Worm (Caenorhabditis elegans) whole organism, late embryonic: ENCODE measurements around the gene pbo-6.

Experiments
- C08G9.2 ChIP-seq: sonication (generic microtip); optimal IDR thresholded peaks from 2 replicates; lab custom pipeline; 2016; ENCODE audit warnings: mild to moderate bottlenecking, missing genetic modification characterization, moderate library complexity, missing compliant biosample characterization
- ahr-1 ChIP-seq: sonication (generic microtip); optimal IDR thresholded peaks from 2 replicates; lab custom pipeline; 2016; ENCODE audit warnings: missing genetic modification characterization, missing compliant biosample characterization
- ceh-18 ChIP-seq: sonication (generic microtip); optimal IDR thresholded peaks from 2 replicates; lab custom pipeline; 2016; ENCODE audit warnings: missing genetic modification characterization, missing compliant biosample characterization
- ceh-45 ChIP-seq: fragments of 200-800 bp; sonication (Bioruptor generic); IDR thresholded peaks from 2 replicates; pipeline ENCODE4 v1.3.6; 2022; ENCODE audit warnings: missing genetic modification reagents, missing genetic modification characterization, missing compliant biosample characterization
- elt-2 ChIP-seq: sonication (generic microtip); optimal IDR thresholded peaks from 2 replicates; lab custom pipeline; 2016; ENCODE audit warnings: missing genetic modification reagents, missing genetic modification characterization, missing compliant biosample characterization
- nhr-11 ChIP-seq: fragments of 150-350 bp; optimal IDR thresholded peaks from 2 replicates; lab custom pipeline; 2014; ENCODE audit warnings: missing biosample characterization, missing genetic modification characterization
- ref-2 ChIP-seq: sonication (generic microtip); optimal IDR thresholded peaks from 2 replicates; lab custom pipeline; 2016; ENCODE audit warnings: missing genetic modification characterization, missing compliant biosample characterization
- tbx-2 ChIP-seq: sonication (generic microtip); optimal IDR thresholded peaks from 2 replicates; lab custom pipeline; 2016; ENCODE audit warnings: missing genetic modification characterization, missing compliant biosample characterization
- ztf-16 ChIP-seq: sonication (generic microtip); optimal IDR thresholded peaks from 2 replicates; lab custom pipeline; 2017; ENCODE audit warnings: missing genetic modification characterization, missing compliant biosample characterization

- TF ChIP-seq ceh-45 (GFP tag; lab: Robert Waterston, UW): no peak
- no peak for TF ChIP-seq ref-2 (tag; lab: Kevin White, UChicago)
- no peak for TF ChIP-seq ahr-1
- TF ChIP-seq tbx-2 (tag; lab: Kevin White, UChicago): no peak
- TF ChIP-seq C08G9.2 (tag; lab: Kevin White, UChicago): no peak
- TF ChIP-seq nhr-11 (tag; lab: Kevin White, UChicago): no peak
- TF ChIP-seq ceh-18: no peak
- TF ChIP-seq elt-2: no peak
- no peak for TF ChIP-seq ztf-16
Measured at ce11 chrX:17481892-17482515, 53.2 kb downstream of the pbo-6 start.
